Worm (Caenorhabditis elegans): ENCODE measurements around the gene R08C7.5.

The R08C7.5 gene

DNA sequence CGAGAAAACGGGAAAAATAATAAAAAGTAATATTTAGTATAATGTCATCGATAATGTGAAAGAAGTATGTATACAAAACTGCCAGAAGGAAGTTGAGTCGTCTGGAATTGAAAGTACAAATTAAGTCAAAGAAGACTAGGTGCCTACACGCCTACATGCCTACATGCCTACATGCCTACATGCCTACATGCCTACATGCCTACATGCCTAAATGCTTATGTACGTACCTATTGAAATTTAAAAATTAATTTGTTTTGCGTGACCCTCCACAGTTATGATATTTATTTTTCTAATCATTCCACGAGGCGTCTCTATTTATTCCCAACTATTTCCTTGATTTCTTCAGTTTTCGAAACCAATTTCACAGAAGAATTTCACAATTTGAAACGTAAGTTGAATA lies at the start of gene R08C7.5, which contains the start of gene str-185:
Gene R08C7.5 (plus strand): TSS at position 329 of the 400 bp plus-strand sequence.
Gene str-185 (minus strand): TSS at position 101 of the 400 bp plus-strand sequence.
- TF ChIP-seq klf-2 (GFP tag; conservative IDR thresholded peaks at IDR 0.05) (no peak), T22C8.4 (GFP tag; IDR thresholded peaks at IDR 0.05) (no peak), tab-1 (GFP tag; IDR thresholded peaks at IDR 0.05) (no peak), ref-1 (GFP tag; conservative IDR thresholded peaks at IDR 0.05) (no peak), med-1 (GFP tag; optimal IDR thresholded peaks at IDR 0.05; ENCODE audit: insufficient read depth) (no peak), cog-1 (tag; optimal IDR thresholded peaks at IDR 0.05) (no peak)

DNA sequence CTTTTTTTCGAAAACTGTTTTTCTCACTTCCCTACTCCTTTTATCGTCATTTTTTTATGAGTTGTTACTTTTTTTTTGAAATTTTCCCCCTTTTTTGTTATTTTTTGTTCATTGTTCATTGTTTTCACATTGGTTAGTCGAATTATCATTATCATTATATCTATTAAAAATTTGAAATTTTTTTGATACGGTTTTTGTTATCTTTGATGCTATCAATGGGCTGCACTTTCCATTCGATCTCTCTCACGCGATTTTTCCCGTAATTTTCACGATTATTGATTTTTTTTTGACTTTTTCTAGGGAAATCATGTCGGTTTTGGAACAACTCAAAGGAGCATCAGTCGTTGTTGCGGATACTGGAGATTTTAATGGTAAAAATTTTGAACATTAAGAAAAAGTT lies 43.7 kb upstream of the R08C7.5 start, which contains the start of gene tald-1:
Gene tald-1 (plus strand): TSS at position 301 of the 400 bp plus-strand sequence.
- TF ChIP-seq tab-1 (GFP tag; IDR thresholded peaks at IDR 0.05) (no peak), med-1 (GFP tag; optimal IDR thresholded peaks at IDR 0.05; ENCODE audit: insufficient read depth) (no peak), T22C8.4 (GFP tag; IDR thresholded peaks at IDR 0.05) (0 out of 2 replicates have a peak, but pooled peaks have one; percentile 34), cog-1 (tag; optimal IDR thresholded peaks at IDR 0.05) (no peak), ztf-23 (GFP tag; IDR thresholded peaks at IDR 0.05) (no peak), ztf-29 (GFP tag; IDR thresholded peaks at IDR 0.05) (no peak), flt-1 (GFP tag; IDR thresholded peaks at IDR 0.05) (no peak), klf-2 (GFP tag; conservative IDR thresholded peaks at IDR 0.05) (no peak)

DNA sequence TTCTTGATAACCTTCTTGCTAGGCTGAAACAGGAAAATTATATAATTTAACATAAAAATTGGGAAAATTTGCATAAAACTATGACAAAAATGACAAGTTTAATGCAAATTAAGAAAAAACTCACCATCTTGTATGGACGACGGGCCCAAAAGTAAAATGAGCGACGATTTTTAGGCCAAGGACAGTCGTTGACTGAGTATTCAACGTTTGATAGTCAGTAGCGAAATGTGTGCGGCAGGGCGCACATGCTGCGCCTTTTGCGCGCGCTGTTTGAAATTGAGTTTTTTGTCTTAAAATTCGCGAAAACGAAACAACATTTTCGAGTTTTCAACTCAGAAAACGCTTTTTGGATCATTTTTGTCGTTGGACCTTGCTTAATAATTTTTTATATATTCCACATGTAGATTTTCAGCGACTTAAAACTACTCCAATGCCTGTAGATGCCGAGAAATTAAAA lies 39.6 kb upstream of the R08C7.5 start, which contains the start of the genes rpl-7A and set-21:
Gene rpl-7A (minus strand): TSS at position 153 of the 457 bp plus-strand sequence.
Gene set-21 (plus strand): TSS at position 407 of the 457 bp plus-strand sequence.
- TF ChIP-seq flt-1 (GFP tag; IDR thresholded peaks at IDR 0.05) = peak; percentile 84
- no peak for TF ChIP-seq tab-1 (GFP tag; IDR thresholded peaks at IDR 0.05)
- TF ChIP-seq ztf-23 (GFP tag; IDR thresholded peaks at IDR 0.05) = peak; percentile 91
- TF ChIP-seq cog-1 (tag; optimal IDR thresholded peaks at IDR 0.05) = peak; percentile 67
- TF ChIP-seq klf-2 (GFP tag; conservative IDR thresholded peaks at IDR 0.05) = peak; percentile 69; the same call in 1 of the 2 replicates
- TF ChIP-seq T22C8.4 (GFP tag; IDR thresholded peaks at IDR 0.05) = 0 out of 2 replicates have a peak, but pooled peaks have one; percentile 41
- TF ChIP-seq med-1 (GFP tag; optimal IDR thresholded peaks at IDR 0.05; ENCODE audit: insufficient read depth) = no peak
- TF ChIP-seq ref-1 (GFP tag; conservative IDR thresholded peaks at IDR 0.05) = no peak
- no peak for TF ChIP-seq ztf-29 (GFP tag; IDR thresholded peaks at IDR 0.05)

DNA sequence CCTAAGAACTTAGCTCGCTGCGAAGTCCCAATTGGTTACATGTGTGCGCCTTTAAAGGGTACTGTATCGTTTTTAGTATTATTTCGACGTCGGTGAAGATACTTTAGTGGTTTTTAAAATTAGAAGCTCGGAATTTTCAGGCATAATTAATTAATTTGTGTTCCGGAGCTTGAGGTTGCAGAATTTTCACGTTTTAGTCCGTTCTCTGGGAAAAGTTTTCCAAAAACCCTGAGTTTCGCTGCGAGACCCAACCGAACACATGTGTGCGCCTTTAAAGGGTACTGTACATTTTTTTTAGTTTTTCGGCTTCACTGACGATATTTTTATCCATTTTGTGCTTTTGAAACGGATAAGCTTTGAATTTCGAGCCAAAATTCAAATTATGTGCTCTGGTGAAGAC lies 36.5 kb upstream of the R08C7.5 start:
- no peak for TF ChIP-seq tab-1 (GFP tag; IDR thresholded peaks at IDR 0.05)
- TF ChIP-seq flt-1 (GFP tag; IDR thresholded peaks at IDR 0.05) = no peak
- no peak for TF ChIP-seq cog-1 (tag; optimal IDR thresholded peaks at IDR 0.05)
- no peak for TF ChIP-seq T22C8.4 (GFP tag; IDR thresholded peaks at IDR 0.05)
- no peak for TF ChIP-seq med-1 (GFP tag; optimal IDR thresholded peaks at IDR 0.05; ENCODE audit: insufficient read depth)
- no peak for TF ChIP-seq ref-1 (GFP tag; conservative IDR thresholded peaks at IDR 0.05)
- no peak for TF ChIP-seq klf-2 (GFP tag; conservative IDR thresholded peaks at IDR 0.05)
- TF ChIP-seq ztf-23 (GFP tag; IDR thresholded peaks at IDR 0.05) = no peak

DNA sequence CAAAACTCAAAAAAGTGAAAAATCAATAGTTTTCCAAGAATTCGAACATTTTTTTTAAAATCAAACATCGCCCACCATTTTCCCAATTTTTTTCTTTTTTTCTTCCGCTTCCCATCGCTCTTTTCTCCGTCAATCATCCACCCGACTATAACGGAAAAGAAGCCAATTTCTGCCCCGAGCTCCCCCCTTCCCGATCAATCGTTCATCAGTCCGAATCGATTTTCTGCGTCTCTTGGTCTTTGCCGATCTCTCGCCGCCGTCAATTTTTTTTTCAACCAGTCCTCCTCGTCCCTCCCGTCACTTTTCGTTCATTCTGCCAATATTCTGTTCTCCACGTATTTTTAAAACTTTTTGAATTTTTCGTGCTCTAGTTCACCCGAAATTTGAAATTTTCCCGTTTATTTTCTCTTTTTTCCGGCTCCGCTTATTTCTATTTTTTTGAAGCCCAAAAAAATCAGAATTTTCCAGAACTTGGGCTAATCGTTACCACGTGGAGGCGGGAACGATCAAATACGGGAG lies 36.0 kb upstream of the R08C7.5 start, which contains the start of gene ell-1:
Gene ell-1 (plus strand): TSS at position 469 of the 519 bp plus-strand sequence.
- TF ChIP-seq ztf-23 (GFP tag; IDR thresholded peaks at IDR 0.05) (no peak), tab-1 (GFP tag; IDR thresholded peaks at IDR 0.05) (no peak), flt-1 (GFP tag; IDR thresholded peaks at IDR 0.05) (no peak), T22C8.4 (GFP tag; IDR thresholded peaks at IDR 0.05) (no peak), ref-1 (GFP tag; conservative IDR thresholded peaks at IDR 0.05) (no peak), cog-1 (tag; optimal IDR thresholded peaks at IDR 0.05) (no peak), ztf-29 (GFP tag; IDR thresholded peaks at IDR 0.05) (no peak), med-1 (GFP tag; optimal IDR thresholded peaks at IDR 0.05; ENCODE audit: insufficient read depth) (no peak), klf-2 (GFP tag; conservative IDR thresholded peaks at IDR 0.05) (no peak)

DNA sequence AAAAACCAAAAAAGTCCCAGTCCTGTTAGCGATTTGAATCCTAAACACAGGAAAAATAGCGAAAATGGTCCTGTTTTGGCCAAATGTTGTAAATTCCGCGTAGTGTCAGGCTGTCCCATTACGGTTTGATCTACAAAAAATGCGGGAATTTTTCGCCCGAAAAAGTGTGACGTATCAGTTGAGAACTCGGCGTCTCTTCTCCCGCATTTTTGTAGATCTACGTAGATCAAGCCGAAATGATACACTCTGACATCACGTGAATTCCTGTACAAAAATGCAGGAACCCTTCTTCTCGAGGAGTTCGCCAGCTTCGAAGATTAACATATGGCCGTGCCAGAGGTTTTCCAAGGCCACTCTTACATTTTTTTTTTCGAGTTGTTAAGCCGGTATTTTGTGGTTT lies 34.5 kb upstream of the R08C7.5 start:
- TF ChIP-seq klf-2 (GFP tag; conservative IDR thresholded peaks at IDR 0.05) = no peak
- no peak for TF ChIP-seq tab-1 (GFP tag; IDR thresholded peaks at IDR 0.05)
- no peak for TF ChIP-seq ztf-29 (GFP tag; IDR thresholded peaks at IDR 0.05)
- no peak for TF ChIP-seq flt-1 (GFP tag; IDR thresholded peaks at IDR 0.05)
- no peak for TF ChIP-seq T22C8.4 (GFP tag; IDR thresholded peaks at IDR 0.05)

DNA sequence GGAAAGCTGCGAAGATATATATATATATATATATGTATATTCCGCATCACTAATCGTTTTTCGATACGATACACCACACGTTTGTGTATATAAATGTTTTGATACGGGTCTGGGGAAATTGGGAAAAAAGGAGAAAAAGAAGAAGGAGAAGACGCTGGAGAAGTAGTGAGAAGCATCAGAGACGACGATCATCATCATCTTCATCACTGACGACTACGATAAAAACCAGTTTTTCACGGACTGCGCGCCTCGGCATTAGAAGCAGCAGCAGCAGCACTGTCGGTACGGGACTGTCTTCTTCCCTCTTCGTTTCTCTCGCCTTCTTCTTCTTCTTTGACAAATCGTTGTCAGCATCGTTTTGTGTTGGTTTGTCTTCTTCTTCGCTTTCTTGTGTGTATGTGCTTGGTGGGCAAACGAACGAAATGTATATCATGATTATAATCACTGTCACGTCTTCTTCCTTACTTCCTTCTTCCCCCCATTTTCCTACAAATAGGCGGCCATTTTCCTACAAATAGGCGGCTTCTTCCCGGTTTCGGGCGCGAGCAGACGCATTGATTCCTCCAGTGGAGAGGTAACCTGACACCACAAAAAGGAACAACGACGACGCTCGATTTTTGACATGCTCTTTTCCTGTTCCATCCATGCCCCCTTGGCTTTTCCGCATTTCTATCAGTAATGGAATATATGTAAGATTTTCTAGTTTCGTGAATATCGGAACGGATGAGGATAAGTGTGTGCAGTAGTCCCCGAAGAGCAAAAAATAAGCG lies 33.8 kb upstream of the R08C7.5 start:
- TF ChIP-seq ztf-29 (GFP tag; IDR thresholded peaks at IDR 0.05) = no peak
- TF ChIP-seq T22C8.4 (GFP tag; IDR thresholded peaks at IDR 0.05) = no peak
- TF ChIP-seq ztf-23 (GFP tag; IDR thresholded peaks at IDR 0.05) = no peak
- TF ChIP-seq flt-1 (GFP tag; IDR thresholded peaks at IDR 0.05) = no peak
- TF ChIP-seq klf-2 (GFP tag; conservative IDR thresholded peaks at IDR 0.05) = no peak
- TF ChIP-seq ref-1 (GFP tag; conservative IDR thresholded peaks at IDR 0.05) = no peak
- TF ChIP-seq tab-1 (GFP tag; IDR thresholded peaks at IDR 0.05) = no peak
- TF ChIP-seq cog-1 (tag; optimal IDR thresholded peaks at IDR 0.05) = no peak
- no peak for TF ChIP-seq med-1 (GFP tag; optimal IDR thresholded peaks at IDR 0.05; ENCODE audit: insufficient read depth)

DNA sequence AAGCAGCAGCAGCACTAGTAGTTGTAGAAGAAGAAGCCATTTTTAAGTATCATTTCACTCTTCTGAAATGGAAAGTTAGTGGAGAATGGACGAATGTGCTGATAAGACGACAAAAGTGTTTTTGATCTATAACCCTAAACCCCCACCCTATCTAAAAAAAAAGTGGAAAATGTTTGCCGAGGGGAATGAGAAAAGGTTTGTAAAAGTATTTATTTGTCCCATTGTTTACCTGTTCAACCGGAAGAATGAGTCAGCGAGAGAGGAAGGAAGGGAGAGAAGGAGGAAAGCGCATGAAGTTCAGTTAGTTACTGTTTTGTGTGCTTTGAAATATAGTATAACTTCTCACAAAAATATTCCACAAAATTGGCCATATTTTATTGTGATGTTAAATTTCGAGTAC lies 32.9 kb upstream of the R08C7.5 start:
- TF ChIP-seq flt-1 (GFP tag; IDR thresholded peaks at IDR 0.05) (no peak), med-1 (GFP tag; optimal IDR thresholded peaks at IDR 0.05; ENCODE audit: insufficient read depth) (no peak), ref-1 (GFP tag; conservative IDR thresholded peaks at IDR 0.05) (no peak), ztf-29 (GFP tag; IDR thresholded peaks at IDR 0.05) (no peak), cog-1 (tag; optimal IDR thresholded peaks at IDR 0.05) (no peak), tab-1 (GFP tag; IDR thresholded peaks at IDR 0.05) (no peak), ztf-23 (GFP tag; IDR thresholded peaks at IDR 0.05) (no peak), T22C8.4 (GFP tag; IDR thresholded peaks at IDR 0.05) (no peak), klf-2 (GFP tag; conservative IDR thresholded peaks at IDR 0.05) (no peak)

DNA sequence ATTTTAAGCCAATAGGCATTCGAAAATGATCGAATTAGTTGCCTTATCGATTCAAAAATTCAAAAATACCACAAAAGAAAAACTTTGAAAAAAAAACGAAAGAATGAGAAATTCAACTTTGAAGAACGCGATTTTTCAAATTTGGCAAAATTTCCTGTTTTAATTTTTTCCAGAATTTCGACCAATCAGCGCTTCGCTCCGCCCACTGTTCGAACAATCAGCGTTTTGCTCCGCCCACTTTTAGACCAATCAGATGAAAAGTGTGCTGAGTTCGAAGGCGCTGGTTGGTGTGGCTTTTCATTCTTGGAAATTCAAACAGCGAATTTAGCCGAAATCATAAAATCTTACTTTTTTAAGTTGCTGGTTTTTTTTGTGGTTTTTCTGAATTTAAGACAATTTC lies 32.4 kb upstream of the R08C7.5 start:
- TF ChIP-seq ref-1 (GFP tag; conservative IDR thresholded peaks at IDR 0.05) = no peak
- TF ChIP-seq T22C8.4 (GFP tag; IDR thresholded peaks at IDR 0.05) = no peak
- TF ChIP-seq ztf-23 (GFP tag; IDR thresholded peaks at IDR 0.05) = no peak
- no peak for TF ChIP-seq med-1 (GFP tag; optimal IDR thresholded peaks at IDR 0.05; ENCODE audit: insufficient read depth)
- no peak for TF ChIP-seq cog-1 (tag; optimal IDR thresholded peaks at IDR 0.05)
- TF ChIP-seq tab-1 (GFP tag; IDR thresholded peaks at IDR 0.05) = no peak
- no peak for TF ChIP-seq flt-1 (GFP tag; IDR thresholded peaks at IDR 0.05)
- no peak for TF ChIP-seq klf-2 (GFP tag; conservative IDR thresholded peaks at IDR 0.05)
- TF ChIP-seq ztf-29 (GFP tag; IDR thresholded peaks at IDR 0.05) = no peak
